Fruit fly (Drosophila melanogaster): ENCODE results near the gene CG1288.

CG1288 gene

DNA sequence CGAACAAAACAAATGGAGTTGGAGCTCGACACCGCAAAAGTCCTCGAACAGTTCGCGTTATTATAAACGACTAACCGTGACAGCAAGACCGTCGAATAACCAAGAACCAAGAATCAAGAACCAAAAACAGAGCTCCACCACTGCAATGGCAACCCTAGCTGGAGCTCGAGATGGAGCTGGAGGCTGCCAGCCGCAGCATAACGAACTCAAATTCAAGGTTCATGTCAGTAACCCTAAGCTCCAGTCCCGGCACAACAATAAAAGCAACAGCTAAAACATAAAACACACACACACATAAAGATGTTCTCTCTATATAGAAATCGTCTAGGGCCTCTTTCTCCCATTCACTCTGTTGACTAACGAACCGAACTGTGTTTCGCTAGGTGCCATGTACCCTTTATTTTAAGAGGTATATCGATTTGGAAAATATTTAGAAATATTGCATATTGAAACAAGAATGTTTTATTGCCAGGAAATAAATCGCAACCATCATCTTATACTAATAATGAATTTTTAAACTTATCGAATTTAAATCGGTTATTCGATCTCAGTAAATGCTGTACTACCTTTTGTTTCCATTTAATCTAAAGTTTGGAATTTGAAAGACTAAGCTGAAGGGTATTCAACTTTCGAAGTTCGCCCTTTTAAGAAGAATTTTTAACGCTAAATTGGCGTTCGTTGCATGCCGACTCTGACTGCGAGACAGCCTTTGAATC lies 36.7 kb downstream of the CG1288 start (continued):
- TF ChIP-seq luna (GFP tag; optimal IDR thresholded peaks at IDR 0.05): no peak
- TF ChIP-seq Ets65A (GFP tag): peak; percentile 91
- no peak for TF ChIP-seq nau (GFP tag; optimal IDR thresholded peaks at IDR 0.05)
- TF ChIP-seq CG6854 (GFP tag; optimal IDR thresholded peaks at IDR 0.05): no peak
- no peak for TF ChIP-seq CG12155 (GFP tag; optimal IDR thresholded peaks at IDR 0.05)
- TF ChIP-seq dmrt99B (tag; optimal IDR thresholded peaks at IDR 0.05): peak; percentile 0
- peak; percentile 20 for TF ChIP-seq Hsf (GFP tag; optimal IDR thresholded peaks at IDR 0.05)
- TF ChIP-seq shn (GFP tag; optimal IDR thresholded peaks at IDR 0.05): no peak
- no peak for TF ChIP-seq D (optimal IDR thresholded peaks at IDR 0.05)
- TF ChIP-seq D (GFP tag; optimal IDR thresholded peaks at IDR 0.05): no peak
- no peak for TF ChIP-seq cato (GFP tag; optimal IDR thresholded peaks at IDR 0.05; ENCODE audit: borderline replicate concordance)
- TF ChIP-seq D19A (tag; optimal IDR thresholded peaks at IDR 0.05): peak; percentile 59
- TF ChIP-seq CG2712 (tag; optimal IDR thresholded peaks at IDR 0.05): peak; percentile 65
- TF ChIP-seq cwo (GFP tag; optimal IDR thresholded peaks at IDR 0.05): no peak
- peak; percentile 62 for TF ChIP-seq CG10979 (tag; optimal IDR thresholded peaks at IDR 0.05)
- peak; percentile 28 for TF ChIP-seq CG15601 (tag; optimal IDR thresholded peaks at IDR 0.05)
- TF ChIP-seq lola (GFP tag; optimal IDR thresholded peaks at IDR 0.05): peak in 1 of 3 experiments; percentile 68
- no peak for TF ChIP-seq CG11560 (tag; IDR thresholded peaks at IDR 0.05)
- no peak for TF ChIP-seq onecut (GFP tag; IDR thresholded peaks at IDR 0.05)
- TF ChIP-seq HLH54F (GFP tag; optimal IDR thresholded peaks at IDR 0.05): no peak
- no peak for TF ChIP-seq CG9876 (GFP tag; optimal IDR thresholded peaks at IDR 0.05)
- no peak for TF ChIP-seq CG1647 (GFP tag; optimal IDR thresholded peaks at IDR 0.05)
- TF ChIP-seq CG5245 (GFP tag; optimal IDR thresholded peaks at IDR 0.05): no peak
- TF ChIP-seq az2 (GFP tag; optimal IDR thresholded peaks at IDR 0.05): peak; percentile 7
- TF ChIP-seq Xrp1 (GFP tag; IDR thresholded peaks at IDR 0.05): peak; percentile 43; the same call in 1 of the 2 replicates
- no peak for TF ChIP-seq Dref (GFP tag; IDR thresholded peaks at IDR 0.05)
- no peak for TF ChIP-seq gro (GFP tag; optimal IDR thresholded peaks at IDR 0.05)
- no peak for TF ChIP-seq Max (GFP tag; optimal IDR thresholded peaks at IDR 0.05)
- peak; percentile 11 for TF ChIP-seq CoRest (tag; optimal IDR thresholded peaks at IDR 0.05)
- no peak for TF ChIP-seq CG11247 (GFP tag; IDR thresholded peaks at IDR 0.05)
- no peak for TF ChIP-seq CG7786 (GFP tag; optimal IDR thresholded peaks at IDR 0.05)
- TF ChIP-seq Blimp-1 (GFP tag; optimal IDR thresholded peaks at IDR 0.05): peak; percentile 57
- TF ChIP-seq Drgx (GFP tag; IDR thresholded peaks at IDR 0.05): no peak
- no peak for TF ChIP-seq tio (GFP tag; optimal IDR thresholded peaks at IDR 0.05)
- TF ChIP-seq nmo (GFP tag; optimal IDR thresholded peaks at IDR 0.05): peak; percentile 26
- TF ChIP-seq CG10654 (GFP tag; optimal IDR thresholded peaks at IDR 0.05): no peak
- TF ChIP-seq row (GFP tag; IDR thresholded peaks at IDR 0.05): peak; percentile 33; the same call in 1 of the 3 replicates
- no peak for TF ChIP-seq Lim3 (GFP tag; IDR thresholded peaks at IDR 0.05)
- TF ChIP-seq da (GFP tag; optimal IDR thresholded peaks at IDR 0.05): no peak
- no peak for TF ChIP-seq ap (GFP tag; IDR thresholded peaks at IDR 0.05)
- TF ChIP-seq bsh (GFP tag; optimal IDR thresholded peaks at IDR 0.05): peak in 1 of 2 experiments; percentile 67
- no peak for TF ChIP-seq CG4820 (GFP tag; optimal IDR thresholded peaks at IDR 0.05)
- TF ChIP-seq HmgZ (tag; optimal IDR thresholded peaks at IDR 0.05): no peak
- TF ChIP-seq CG13296 (GFP tag; optimal IDR thresholded peaks at IDR 0.05): no peak
- TF ChIP-seq prd (optimal IDR thresholded peaks at IDR 0.05): no peak
- peak; percentile 18; the same call in 1 of the 3 replicates for TF ChIP-seq prd (GFP tag; IDR thresholded peaks at IDR 0.05)
- TF ChIP-seq ham (GFP tag; IDR thresholded peaks at IDR 0.05): no peak
- TF ChIP-seq lilli (GFP tag; optimal IDR thresholded peaks at IDR 0.05): no peak
- TF ChIP-seq Ssrp (tag; optimal IDR thresholded peaks at IDR 0.05): peak; percentile 34
- TF ChIP-seq Atf3 (GFP tag; optimal IDR thresholded peaks at IDR 0.05): no peak
- no peak for TF ChIP-seq chn (GFP tag; optimal IDR thresholded peaks at IDR 0.05)

Data from whole organism, embryonic.